Worm (Caenorhabditis elegans) whole organism, L4/young adult: ENCODE results near the gene ZK550.2.

Experiments used
- W03F9.2 ChIP-seq: fragments of 150-350 bp; optimal IDR thresholded peaks from 2 replicates; lab custom pipeline; 2014; ENCODE audit warnings: missing biosample characterization, missing genetic modification characterization
- dao-5 ChIP-seq: sonication (generic microtip); optimal IDR thresholded peaks from 2 replicates; lab custom pipeline; 2016; ENCODE audit warnings: missing genotype, missing genetic modification characterization, moderate library complexity, missing compliant biosample characterization
- him-1 ChIP-seq: sonication (generic microtip); optimal IDR thresholded peaks from 2 replicates; lab custom pipeline; 2016; ENCODE audit warnings: missing genotype, missing genetic modification reagents, missing genetic modification characterization, missing compliant biosample characterization

Gene ZK550.2

ce11 chrIV:17285263-17285662 is 39.9 kb downstream of the ZK550.2 start:
- TF ChIP-seq him-1 (tag; lab: Kevin White, UChicago) (no peak), W03F9.2 (tag; lab: Kevin White, UChicago) (no peak), dao-5 (tag; lab: Kevin White, UChicago) (no peak)

DNA sequence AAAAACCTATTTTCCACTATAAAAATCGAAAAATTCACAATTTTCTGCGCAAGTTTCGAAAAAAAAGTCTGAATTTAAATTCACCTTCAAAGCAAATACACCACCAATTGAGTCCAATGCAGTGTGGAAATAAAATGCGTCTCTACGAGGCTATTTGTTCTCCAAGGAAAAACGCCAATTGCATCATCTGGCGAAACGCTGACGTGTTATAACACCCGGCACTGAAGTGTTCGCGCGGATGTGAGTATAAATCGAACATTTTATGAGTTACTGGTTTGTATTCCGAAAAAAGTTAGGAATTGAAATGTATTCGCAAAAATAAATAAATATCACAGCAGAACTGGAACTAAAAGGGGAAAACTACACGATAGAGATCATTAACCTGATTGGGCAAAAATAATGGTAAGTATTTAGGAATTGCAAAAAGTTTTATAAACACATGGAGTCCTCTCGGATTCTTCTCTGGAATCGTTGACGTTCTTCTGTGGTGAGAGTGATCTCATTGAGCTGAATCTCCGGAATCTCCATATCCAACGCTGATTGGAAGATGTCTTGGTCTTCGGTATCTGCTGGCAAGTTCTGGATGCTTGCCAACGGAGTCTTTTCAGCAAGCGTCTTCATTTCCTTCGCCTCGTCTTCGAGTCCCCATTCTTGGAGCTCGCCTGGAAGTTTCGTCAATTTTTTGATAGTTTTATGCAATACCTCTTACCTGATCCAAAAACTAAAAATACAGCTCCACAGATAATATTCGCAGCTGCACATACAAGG is 42.7 kb downstream of the ZK550.2 start, which contains the start of gene zipt-7.1:
zipt-7.1 (minus strand) TSS at position 232 of the 768 bp plus-strand sequence.
- TF ChIP-seq him-1 (tag; lab: Kevin White, UChicago) (no peak), W03F9.2 (tag; lab: Kevin White, UChicago) (no peak), dao-5 (tag; lab: Kevin White, UChicago) (no peak)

ce11 chrIV:17291629-17292199 is 46.3 kb downstream of the ZK550.2 start, which contains the start of the genes T28F3.11 and slc-17.4:
Gene T28F3.11 (minus strand): TSS chrIV:17291679.
Gene slc-17.4 (minus strand): TSS chrIV:17291733.
- TF ChIP-seq dao-5 (tag; lab: Kevin White, UChicago) = no peak
- no peak for TF ChIP-seq W03F9.2 (tag; lab: Kevin White, UChicago)
- no peak for TF ChIP-seq him-1 (tag; lab: Kevin White, UChicago)

ce11 chrIV:17292350-17292749 is 47.0 kb downstream of the ZK550.2 start:
- TF ChIP-seq him-1 (tag; lab: Kevin White, UChicago) (no peak), W03F9.2 (tag; lab: Kevin White, UChicago) (no peak), dao-5 (tag; lab: Kevin White, UChicago) (no peak)

DNA sequence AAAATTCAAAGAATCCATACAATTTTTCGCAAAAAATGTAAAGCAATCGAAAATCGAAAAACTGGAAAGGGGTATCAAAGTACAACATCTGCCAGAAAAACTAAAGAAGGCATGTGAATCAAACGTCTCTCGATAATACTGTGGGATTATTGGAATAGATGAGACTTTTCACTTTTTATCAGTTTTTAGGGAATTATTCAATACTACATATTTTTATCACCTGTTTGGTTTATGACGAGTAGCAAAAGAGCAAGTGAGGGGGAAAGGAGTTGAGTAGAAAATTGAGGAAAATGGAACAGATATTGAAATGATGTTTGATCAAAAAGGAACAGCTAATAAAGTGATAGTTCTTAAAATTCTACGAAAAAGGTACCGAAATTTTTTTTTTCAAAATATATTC is 47.7 kb downstream of the ZK550.2 start:
- no peak for TF ChIP-seq him-1 (tag; lab: Kevin White, UChicago)
- TF ChIP-seq dao-5 (tag; lab: Kevin White, UChicago) = no peak
- no peak for TF ChIP-seq W03F9.2 (tag; lab: Kevin White, UChicago)

ce11 chrIV:17293679-17294078 is 48.3 kb downstream of the ZK550.2 start:
- TF ChIP-seq him-1 (tag; lab: Kevin White, UChicago) (no peak), dao-5 (tag; lab: Kevin White, UChicago) (no peak), W03F9.2 (tag; lab: Kevin White, UChicago) (no peak)

DNA sequence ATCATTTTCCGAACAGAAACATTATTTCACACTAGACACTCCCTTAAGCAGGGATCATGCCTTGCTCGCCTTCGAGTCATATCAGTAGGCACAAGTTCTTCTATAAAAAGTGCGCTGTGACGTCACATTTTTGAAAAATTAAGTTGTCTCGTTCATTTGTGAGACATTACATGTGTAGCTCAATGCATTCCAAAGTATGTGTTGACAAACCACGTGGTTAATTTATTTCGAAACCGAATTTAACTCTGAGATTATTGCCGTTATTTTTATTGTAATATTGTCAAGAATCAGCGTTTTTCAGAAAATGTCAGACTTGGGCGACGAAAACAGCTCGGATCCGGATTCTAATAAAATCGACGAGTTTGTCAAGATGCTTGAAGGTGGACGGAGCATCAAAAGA is 49.1 kb downstream of the ZK550.2 start, which contains the start of gene T28F3.5:
T28F3.5 (plus strand) TSS at position 301 of the 400 bp plus-strand sequence.
- TF ChIP-seq dao-5 (tag; lab: Kevin White, UChicago) (no peak), W03F9.2 (tag; lab: Kevin White, UChicago) (no peak)
